Worm (Caenorhabditis elegans) whole organism, midembryonic: ENCODE results near the gene C30A5.10.

Experiments
- T22C8.4 ChIP-seq: fragments of 200-800 bp; sonication (Bioruptor generic); IDR thresholded peaks from 2 replicates; pipeline ENCODE4 v1.3.6; 2022; ENCODE audit warnings: missing genetic modification characterization, missing compliant biosample characterization
- cog-1 ChIP-seq: sonication (generic microtip); optimal IDR thresholded peaks from 2 replicates; lab custom pipeline; 2016; ENCODE audit warnings: missing genetic modification characterization, missing compliant biosample characterization
- flt-1 ChIP-seq: fragments of 200-800 bp; sonication (Bioruptor generic); IDR thresholded peaks from 2 replicates; pipeline ENCODE4 v1.3.6; 2022; ENCODE audit warnings: missing genetic modification characterization, missing compliant biosample characterization
- klf-2 ChIP-seq: fragments of 200-800 bp; sonication (Bioruptor generic); conservative IDR thresholded peaks from 2 replicates; pipeline ENCODE4 v1.3.6; 2022; ENCODE audit warnings: missing genetic modification reagents, missing genetic modification characterization, missing compliant biosample characterization
- med-1 ChIP-seq: sonication (generic microtip); optimal IDR thresholded peaks from 2 replicates; lab custom pipeline; 2017; ENCODE audit warnings: missing genetic modification characterization, mild to moderate bottlenecking, missing compliant biosample characterization, antibody characterized with exemption, missing genetic modification reagents; ENCODE audit not compliant: insufficient read depth
- tab-1 ChIP-seq: fragments of 200-800 bp; sonication (Bioruptor generic); IDR thresholded peaks from 2 replicates; pipeline ENCODE4 v1.3.6; 2022; ENCODE audit warnings: missing genetic modification characterization, missing compliant biosample characterization
- ztf-23 ChIP-seq: fragments of 200-800 bp; sonication (Bioruptor generic); IDR thresholded peaks from 2 replicates; pipeline ENCODE4 v1.3.6; 2022; ENCODE audit warnings: missing genetic modification reagents, missing genetic modification characterization, missing compliant biosample characterization
- ztf-29 ChIP-seq: fragments of 200-800 bp; sonication (Bioruptor generic); IDR thresholded peaks from 2 replicates; pipeline ENCODE4 v1.3.6; 2022; ENCODE audit warnings: missing genetic modification reagents, missing genetic modification characterization, missing compliant biosample characterization

ce11 chrIII:8199060-8199459 is 10.6 kb downstream of the C30A5.10 start:
- TF ChIP-seq ztf-29 (no peak), cog-1 (tag; lab: Kevin White, UChicago) (no peak), med-1 (GFP tag; lab: Kevin White, UChicago) (no peak), tab-1 (no peak), T22C8.4 (no peak), flt-1 (GFP tag; lab: Robert Waterston, UW) (no peak), klf-2 (GFP tag; lab: Robert Waterston, UW) (no peak), ztf-23 (GFP tag; lab: Robert Waterston, UW) (no peak)
